Fruit fly (Drosophila melanogaster) whole organism, embryonic: Measurements from ENCODE around the gene CG17264.

ENCODE experiments used
- C15 ChIP-seq: fragments of 200-800 bp; sonication (Bioruptor generic); IDR thresholded peaks from 3 replicates; pipeline ENCODE4 v1.3.6; 2022; ENCODE audit warnings: missing biosample characterization, missing genetic modification characterization
- CG10274 ChIP-seq: fragments of 200-800 bp; sonication (Bioruptor generic); optimal IDR thresholded peaks from 3 replicates; lab custom pipeline; 2017; ENCODE audit warnings: missing biosample characterization, mild to moderate bottlenecking, missing genetic modification characterization
- CG10366 ChIP-seq: fragments of 200-800 bp; sonication (Bioruptor generic); IDR thresholded peaks from 2 replicates; pipeline ENCODE4 v1.3.6; 2022; ENCODE audit warnings: missing biosample characterization, missing genetic modification characterization
- CG10462 ChIP-seq: fragments of 200-800 bp; sonication (Bioruptor generic); optimal IDR thresholded peaks from 2 replicates; lab custom pipeline; 2016; ENCODE audit warnings: missing biosample characterization, missing genetic modification characterization
- CG12104 ChIP-seq: fragments of 200-800 bp; sonication (Bioruptor generic); optimal IDR thresholded peaks from 3 replicates; lab custom pipeline; 2016; ENCODE audit warnings: missing biosample characterization, missing genetic modification characterization
- CG12219 ChIP-seq: fragments of 200-800 bp; sonication (Bioruptor generic); optimal IDR thresholded peaks from 3 replicates; lab custom pipeline; 2018; ENCODE audit warnings: missing biosample characterization, mild to moderate bottlenecking, missing genetic modification characterization
- CG1233 ChIP-seq: fragments of 200-800 bp; sonication (Bioruptor generic); optimal IDR thresholded peaks from 4 replicates; lab custom pipeline; 2018; ENCODE audit warnings: missing biosample characterization, mild to moderate bottlenecking, missing genetic modification characterization
- CG12391 ChIP-seq: fragments of 200-800 bp; sonication (Bioruptor generic); optimal IDR thresholded peaks from 3 replicates; lab custom pipeline; 2018; ENCODE audit warnings: missing biosample characterization, mild to moderate bottlenecking, missing genetic modification characterization, moderate library complexity
- CG13775 ChIP-seq: fragments of 200-800 bp; sonication (Bioruptor generic); optimal IDR thresholded peaks from 3 replicates; lab custom pipeline; 2017; ENCODE audit warnings: missing biosample characterization, mild to moderate bottlenecking, missing genetic modification characterization
- CG14667 ChIP-seq: fragments of 200-800 bp; sonication (Bioruptor generic); IDR thresholded peaks from 2 replicates; pipeline ENCODE4 v1.3.6; 2022; ENCODE audit warnings: missing biosample characterization, missing genetic modification characterization
- CG14860 ChIP-seq: fragments of 200-800 bp; sonication (Bioruptor generic); IDR thresholded peaks from 3 replicates; pipeline ENCODE4 v1.3.6; 2022; ENCODE audit warnings: missing biosample characterization, missing genetic modification characterization; ENCODE audit not compliant: partially characterized antibody
- CG16813 ChIP-seq: fragments of 200-800 bp; sonication (Bioruptor generic); IDR thresholded peaks from 3 replicates; pipeline ENCODE4 v1.3.6; 2022; ENCODE audit warnings: missing biosample characterization, missing genetic modification characterization; ENCODE audit not compliant: partially characterized antibody
- CG17802 ChIP-seq: fragments of 200-800 bp; sonication (Bioruptor generic); optimal IDR thresholded peaks from 2 replicates; lab custom pipeline; 2018; ENCODE audit warnings: missing biosample characterization, mild to moderate bottlenecking, missing genetic modification characterization, moderate library complexity
- CG2116 ChIP-seq: fragments of 200-800 bp; sonication (Bioruptor generic); optimal IDR thresholded peaks from 3 replicates; lab custom pipeline; 2018; ENCODE audit warnings: missing biosample characterization, mild to moderate bottlenecking, missing genetic modification characterization
- CG30020 ChIP-seq: fragments of 200-800 bp; optimal IDR thresholded peaks from 2 replicates; lab custom pipeline; 2019; ENCODE audit warnings: missing biosample characterization, mild to moderate bottlenecking, missing genetic modification characterization, moderate library complexity
- CG3065 ChIP-seq: fragments of 200-800 bp; sonication (Bioruptor generic); optimal IDR thresholded peaks from 2 replicates; lab custom pipeline; 2016; ENCODE audit warnings: missing biosample characterization, missing genetic modification characterization
- CG34224 ChIP-seq: fragments of 200-800 bp; sonication (Bioruptor generic); IDR thresholded peaks from 3 replicates; pipeline ENCODE4 v1.3.6; 2022; ENCODE audit warnings: missing biosample characterization, missing genetic modification characterization; ENCODE audit not compliant: partially characterized antibody
- CG3995 ChIP-seq: fragments of 200-800 bp; sonication (Bioruptor generic); optimal IDR thresholded peaks from 3 replicates; lab custom pipeline; 2016; ENCODE audit warnings: missing biosample characterization, missing genetic modification characterization
- CG4617 ChIP-seq: fragments of 200-800 bp; sonication (Bioruptor generic); optimal IDR thresholded peaks from 3 replicates; lab custom pipeline; 2016; ENCODE audit warnings: missing biosample characterization, missing genetic modification characterization, borderline replicate concordance
- CG5953 ChIP-seq: fragments of 200-800 bp; sonication (Bioruptor generic); IDR thresholded peaks from 2 replicates; pipeline ENCODE4 v1.3.6; 2022; ENCODE audit warnings: missing biosample characterization, missing genetic modification characterization
- CG6175 ChIP-seq: fragments of 200-800 bp; sonication (Bioruptor generic); IDR thresholded peaks from 3 replicates; pipeline ENCODE4 v1.3.6; 2022; ENCODE audit warnings: missing biosample characterization, missing genetic modification characterization
- CG8281 ChIP-seq: fragments of 200-800 bp; sonication (Bioruptor generic); optimal IDR thresholded peaks from 2 replicates; lab custom pipeline; 2018; ENCODE audit warnings: missing biosample characterization, mild to moderate bottlenecking, missing genetic modification characterization, moderate library complexity
- CG9932 ChIP-seq: fragments of 200-800 bp; sonication (Bioruptor generic); IDR thresholded peaks from 2 replicates; pipeline ENCODE4 v1.3.6; 2022; ENCODE audit warnings: missing biosample characterization, missing genetic modification characterization
- Drgx ChIP-seq: fragments of 200-800 bp; sonication (Bioruptor generic); IDR thresholded peaks from 2 replicates; pipeline ENCODE4 v1.3.6; 2022; ENCODE audit warnings: missing biosample characterization, missing genetic modification characterization
- Ets97D ChIP-seq: fragments of 200-800 bp; sonication (Bioruptor generic); optimal IDR thresholded peaks from 3 replicates; lab custom pipeline; 2016; ENCODE audit warnings: missing biosample characterization, missing genetic modification characterization
- HLHmδ ChIP-seq: fragments of 200-800 bp; sonication (Bioruptor generic); optimal IDR thresholded peaks from 2 replicates; lab custom pipeline; 2018; ENCODE audit warnings: missing biosample characterization, mild to moderate bottlenecking, missing genetic modification characterization, moderate library complexity
- Hsf ChIP-seq: fragments of 200-800 bp; sonication (Bioruptor generic); optimal IDR thresholded peaks from 3 replicates; lab custom pipeline; 2016; ENCODE audit warnings: missing biosample characterization, missing genetic modification characterization
- Jarid2 ChIP-seq: fragments of 200-800 bp; sonication (Bioruptor generic); optimal IDR thresholded peaks from 3 replicates; lab custom pipeline; 2017; ENCODE audit warnings: mild to moderate bottlenecking, missing biosample characterization, missing genetic modification reagents, missing genetic modification characterization
- Mad ChIP-seq: fragments of 200-800 bp; sonication (Bioruptor generic); optimal IDR thresholded peaks from 2 replicates; lab custom pipeline; 2016; ENCODE audit warnings: missing biosample characterization, missing genetic modification characterization
- Med ChIP-seq: fragments of 200-800 bp; sonication (Bioruptor generic); peaks from one replicate; lab custom pipeline; 2016; ENCODE audit warnings: missing biosample characterization, missing genetic modification characterization, mild to moderate bottlenecking, inconsistent platforms, moderate library complexity
- NC2β ChIP-seq: fragments of 200-800 bp; sonication (Bioruptor generic); optimal IDR thresholded peaks from 2 replicates; lab custom pipeline; 2016; ENCODE audit warnings: missing biosample characterization, missing genetic modification characterization
- Opbp ChIP-seq: fragments of 200-800 bp; sonication (Bioruptor generic); IDR thresholded peaks from 3 replicates; pipeline ENCODE4 v1.3.6; 2022; ENCODE audit warnings: missing biosample characterization, missing genetic modification characterization; ENCODE audit not compliant: partially characterized antibody
- PHDP ChIP-seq: fragments of 200-800 bp; sonication (Bioruptor generic); optimal IDR thresholded peaks from 3 replicates; lab custom pipeline; 2018; ENCODE audit warnings: missing biosample characterization, mild to moderate bottlenecking, missing genetic modification characterization, moderate library complexity
- Xbp1 ChIP-seq: fragments of 200-800 bp; sonication (Bioruptor generic); optimal IDR thresholded peaks from 3 replicates; lab custom pipeline; 2016; ENCODE audit warnings: missing biosample characterization, mild to moderate bottlenecking, missing genetic modification characterization
- ara ChIP-seq: fragments of 200-800 bp; sonication (Bioruptor generic); IDR thresholded peaks from 2 replicates; pipeline ENCODE4 v1.3.6; 2022; ENCODE audit warnings: missing biosample characterization, missing genetic modification characterization
- ewg ChIP-seq: fragments of 200-800 bp; sonication (Bioruptor generic); optimal IDR thresholded peaks from 3 replicates; lab custom pipeline; 2017; ENCODE audit warnings: mild to moderate bottlenecking, missing biosample characterization, missing genetic modification reagents, missing genetic modification characterization
- eyg ChIP-seq: fragments of 200-800 bp; sonication (Bioruptor generic); optimal IDR thresholded peaks from 3 replicates; lab custom pipeline; 2016; ENCODE audit warnings: missing biosample characterization, missing genetic modification characterization
- fd102C ChIP-seq: fragments of 200-800 bp; sonication (Bioruptor generic); optimal IDR thresholded peaks from 2 replicates; lab custom pipeline; 2018; ENCODE audit warnings: missing biosample characterization, mild to moderate bottlenecking, missing genetic modification characterization, moderate library complexity
- ftz-f1 ChIP-seq: fragments of 200-800 bp; sonication (Bioruptor generic); optimal IDR thresholded peaks from 2 replicates; lab custom pipeline; 2016; ENCODE audit warnings: missing biosample characterization, missing genetic modification characterization
- gcm ChIP-seq: fragments of 200-800 bp; sonication (Bioruptor generic); optimal IDR thresholded peaks from 2 replicates; lab custom pipeline; 2019; ENCODE audit warnings: missing biosample characterization, mild to moderate bottlenecking, missing genetic modification characterization, moderate library complexity
- her ChIP-seq: fragments of 200-800 bp; sonication (Bioruptor generic); optimal IDR thresholded peaks from 2 replicates; lab custom pipeline; 2016; ENCODE audit warnings: missing biosample characterization, missing genetic modification characterization
- inv ChIP-seq: fragments of 200-800 bp; sonication (Bioruptor generic); IDR thresholded peaks from 2 replicates; pipeline ENCODE4 v1.3.6; 2022; ENCODE audit warnings: missing biosample characterization, missing genetic modification characterization; ENCODE audit not compliant: partially characterized antibody
- lilli ChIP-seq: fragments of 200-800 bp; sonication (Bioruptor generic); optimal IDR thresholded peaks from 3 replicates; lab custom pipeline; 2016; ENCODE audit warnings: missing biosample characterization, missing genetic modification characterization
- onecut ChIP-seq: fragments of 200-800 bp; sonication (Bioruptor generic); IDR thresholded peaks from 2 replicates; pipeline ENCODE4 v1.3.6; 2022; ENCODE audit warnings: missing biosample characterization, missing genetic modification characterization
- repo ChIP-seq: fragments of 200-800 bp; sonication (Bioruptor generic); optimal IDR thresholded peaks from 2 replicates; lab custom pipeline; 2016; ENCODE audit warnings: missing biosample characterization, missing genetic modification characterization
- sd ChIP-seq: fragments of 200-800 bp; sonication (Bioruptor generic); optimal IDR thresholded peaks from 3 replicates; lab custom pipeline; 2018; ENCODE audit warnings: missing biosample characterization, mild to moderate bottlenecking, missing genetic modification characterization, moderate library complexity
- sens-2 ChIP-seq: fragments of 200-800 bp; sonication (Bioruptor generic); IDR thresholded peaks from 2 replicates; pipeline ENCODE4 v1.3.6; 2022; ENCODE audit warnings: missing biosample characterization, missing genetic modification characterization
- slbo ChIP-seq: fragments of 200-800 bp; sonication (Bioruptor generic); IDR thresholded peaks from 2 replicates; pipeline ENCODE4 v1.3.6; 2022; ENCODE audit warnings: missing biosample characterization, missing genetic modification characterization
- trh ChIP-seq: fragments of 200-800 bp; sonication (Bioruptor generic); optimal IDR thresholded peaks from 2 replicates; lab custom pipeline; 2016; ENCODE audit warnings: missing biosample characterization, missing genetic modification characterization
- unpg ChIP-seq: fragments of 200-800 bp; sonication (Bioruptor generic); optimal IDR thresholded peaks from 3 replicates; lab custom pipeline; 2018; ENCODE audit warnings: missing biosample characterization, mild to moderate bottlenecking, missing genetic modification characterization, moderate library complexity
- wor ChIP-seq: fragments of 200-800 bp; sonication (Bioruptor generic); IDR thresholded peaks from 2 replicates; pipeline ENCODE4 v1.3.6; 2022; ENCODE audit warnings: missing biosample characterization, missing genetic modification characterization

CG17264 gene

DNA sequence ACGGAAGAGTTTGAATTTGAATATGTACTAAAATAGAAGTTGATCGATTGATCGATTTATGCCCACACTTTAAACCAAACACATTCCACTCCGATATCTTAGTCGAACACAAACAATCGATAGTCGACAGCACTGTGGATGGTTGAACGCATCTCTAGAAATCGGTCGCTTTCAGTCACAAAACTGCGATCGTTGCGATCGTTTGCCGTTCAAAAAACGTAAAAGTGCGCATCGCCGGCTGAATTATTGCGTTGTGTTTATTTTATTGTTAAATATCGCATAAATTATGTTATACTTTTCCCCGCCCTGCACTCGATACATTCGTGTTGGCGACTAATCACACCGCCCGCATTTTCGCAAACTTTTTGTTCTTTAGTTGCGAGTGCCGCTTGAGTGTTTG lies 19.2 kb upstream of the CG17264 start, which contains the start of gene Ccdc85 (continued):
- TF ChIP-seq C15: no peak
- TF ChIP-seq Med (GFP tag; lab: Kevin White, UChicago): peak; percentile 93
- no peak for TF ChIP-seq CG4617
- no peak for TF ChIP-seq CG5953
- no peak for TF ChIP-seq CG8281
- TF ChIP-seq onecut (GFP tag; lab: Robert Waterston, UW): peak; percentile 10; the same call in 1 of the 2 replicates
- TF ChIP-seq CG1233: no peak
- TF ChIP-seq fd102C (GFP tag; lab: Kevin White, UChicago): no peak
- peak; percentile 10 for TF ChIP-seq CG30020 (tag; lab: Kevin White, UChicago)
- no peak for TF ChIP-seq CG12219 (GFP tag; lab: Kevin White, UChicago)
- TF ChIP-seq wor (GFP tag; lab: Robert Waterston, UW): no peak
- TF ChIP-seq PHDP: peak; percentile 35
- peak; percentile 24 for TF ChIP-seq CG12391
- no peak for TF ChIP-seq ara (GFP tag; lab: Robert Waterston, UW)
- TF ChIP-seq Ets97D (GFP tag; lab: Kevin White, UChicago): peak; percentile 58
- no peak for TF ChIP-seq CG12104
- TF ChIP-seq sens-2: no peak
- TF ChIP-seq slbo (GFP tag; lab: Robert Waterston, UW): 0 out of 2 replicates have a peak, but pooled peaks have one; percentile 13
- peak; percentile 93 for TF ChIP-seq CG3995 (GFP tag; lab: Kevin White, UChicago)
- TF ChIP-seq CG13775 (GFP tag; lab: Kevin White, UChicago): no peak
- peak; percentile 26 for TF ChIP-seq NC2β (GFP tag; lab: Kevin White, UChicago)
- peak; percentile 22 for TF ChIP-seq lilli
- peak; percentile 22 for TF ChIP-seq Hsf (GFP tag; lab: Kevin White, UChicago)
- no peak for TF ChIP-seq CG10366 (GFP tag; lab: Robert Waterston, UW)
- TF ChIP-seq CG14667: no peak
- TF ChIP-seq ewg: no peak
- TF ChIP-seq CG2116: peak; percentile 88
- peak; percentile 97 for TF ChIP-seq CG34224 (GFP tag; lab: Robert Waterston, UW)
- TF ChIP-seq Jarid2 (GFP tag; lab: Kevin White, UChicago): peak; percentile 94
- no peak for TF ChIP-seq repo (GFP tag; lab: Kevin White, UChicago)
- peak; percentile 96 for TF ChIP-seq Opbp (GFP tag; lab: Robert Waterston, UW)
- peak; percentile 34 for TF ChIP-seq Xbp1 (GFP tag; lab: Kevin White, UChicago)
- peak; percentile 25 for TF ChIP-seq unpg
- no peak for TF ChIP-seq CG6175 (GFP tag; lab: Robert Waterston, UW)
- TF ChIP-seq Drgx (GFP tag; lab: Robert Waterston, UW): no peak
- TF ChIP-seq CG14860: peak; percentile 97
- no peak for TF ChIP-seq CG10274 (GFP tag; lab: Kevin White, UChicago)
- TF ChIP-seq eyg (GFP tag; lab: Kevin White, UChicago): no peak
- peak; percentile 94 for TF ChIP-seq CG16813 (GFP tag; lab: Robert Waterston, UW)
- no peak for TF ChIP-seq ftz-f1 (GFP tag; lab: Kevin White, UChicago)
- TF ChIP-seq CG10462 (GFP tag; lab: Kevin White, UChicago): no peak
- peak; percentile 47 for TF ChIP-seq gcm (GFP tag; lab: Kevin White, UChicago)
- peak; percentile 17 for TF ChIP-seq sd (tag; lab: Kevin White, UChicago)
- TF ChIP-seq trh (GFP tag; lab: Kevin White, UChicago): no peak
- TF ChIP-seq CG3065 (GFP tag; lab: Kevin White, UChicago): no peak
- TF ChIP-seq CG9932 (GFP tag; lab: Robert Waterston, UW): peak; percentile 6; the same call in 1 of the 2 replicates
- TF ChIP-seq her (GFP tag; lab: Kevin White, UChicago): peak; percentile 47
- TF ChIP-seq Mad (GFP tag; lab: Kevin White, UChicago): peak; percentile 21
- TF ChIP-seq HLHmδ: peak; percentile 44
- TF ChIP-seq inv (GFP tag; lab: Robert Waterston, UW): peak; percentile 84
- TF ChIP-seq CG17802 (tag; lab: Kevin White, UChicago): peak; percentile 6
